Worm (Caenorhabditis elegans): ENCODE measurements around the gene srx-19.

DNA sequence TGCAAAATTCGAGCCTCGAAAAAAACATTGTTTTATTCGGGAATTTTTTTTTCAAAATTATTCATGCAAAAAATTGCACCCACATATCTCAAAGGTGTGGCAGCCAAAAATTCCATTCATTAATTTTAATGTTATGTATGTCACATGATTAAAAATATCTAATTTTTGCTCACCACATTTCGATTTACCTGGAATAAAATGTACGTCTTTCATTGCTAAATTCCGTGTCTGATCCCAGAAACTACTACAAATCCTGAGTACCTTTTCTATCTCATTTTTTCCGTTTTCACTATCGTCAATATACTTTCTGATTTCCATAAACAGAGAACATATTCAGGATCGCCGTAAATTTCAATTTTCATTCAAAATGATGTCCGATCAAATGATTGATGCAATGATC is at the start of gene srx-19:
- TF ChIP-seq pes-1 (GFP tag; IDR thresholded peaks at IDR 0.05) (no peak), flt-1 (GFP tag; IDR thresholded peaks at IDR 0.05) (no peak), ceh-36 (tag; optimal IDR thresholded peaks at IDR 0.05) (no peak), tbx-37 (GFP tag; conservative IDR thresholded peaks at IDR 0.05) (no peak), B0310.2 (tag; optimal IDR thresholded peaks at IDR 0.05) (no peak), ets-7 (tag; optimal IDR thresholded peaks at IDR 0.05) (no peak), ama-1 (optimal IDR thresholded peaks at IDR 0.05) (no peak), hmg-4 (GFP tag; optimal IDR thresholded peaks at IDR 0.05) (no peak), hnd-1 (tag; optimal IDR thresholded peaks at IDR 0.05) (no peak), hmbx-1 (tag; optimal IDR thresholded peaks at IDR 0.05) (no peak), scrt-1 (GFP tag; IDR thresholded peaks at IDR 0.05) (no peak)

All from whole organism, early embryonic.